ENCODE assay signal across 6 fruit fly cellular contexts in genomic region chr3L:9671372-9671771, dm6.
TF ChIP-seq lines count a peak whose summit lies in the region.

No protein-coding gene starts in this region.

- no peak for TF ChIP-seq CTCF in whole organism, embryonic (GFP tag; optimal IDR thresholded peaks at IDR 0.05; lab: Kevin White, UChicago)

TF ChIP-seq in whole organism, 6 proteins besides CTCF, POLR2A, EP300 and RAD21:
- TF ChIP-seq pan (optimal IDR thresholded peaks at IDR 0.05; lab: Kevin White, UChicago) = peak; percentile 17
- no peak for TF ChIP-seq Dll (optimal IDR thresholded peaks at IDR 0.05; lab: Kevin White, UChicago)
- TF ChIP-seq EcR (GFP tag; optimal IDR thresholded peaks at IDR 0.05; lab: Kevin White, UChicago) = no peak
- TF ChIP-seq psq (optimal IDR thresholded peaks at IDR 0.05; lab: Kevin White, UChicago) = no peak
- no peak for TF ChIP-seq usp (GFP tag; optimal IDR thresholded peaks at IDR 0.05; lab: Kevin White, UChicago)

TF ChIP-seq in whole organism, adult, 20 proteins besides CTCF, POLR2A, EP300 and RAD21:
- peak; percentile 60 for TF ChIP-seq cic (GFP tag; optimal IDR thresholded peaks at IDR 0.05; lab: Kevin White, UChicago)
- TF ChIP-seq kay (GFP tag; lab: Kevin White, UChicago; ENCODE audit: borderline replicate concordance) = no peak
- no peak for TF ChIP-seq pad (GFP tag; optimal IDR thresholded peaks at IDR 0.05; lab: Kevin White, UChicago)
- no peak for TF ChIP-seq CG7101 (tag; optimal IDR thresholded peaks at IDR 0.05; lab: Kevin White, UChicago)
TF ChIP-seq in whole organism, adult: peak in this region for 1.

TF ChIP-seq in whole organism, embryonic, 481 proteins besides CTCF, POLR2A, EP300 and RAD21 (continues in another document):
- TF ChIP-seq CG4360 (GFP tag; IDR thresholded peaks at IDR 0.05; lab: Robert Waterston, UW) (peak; percentile 54), bbx (GFP tag; IDR thresholded peaks at IDR 0.05; lab: Robert Waterston, UW; ENCODE audit: partially characterized antibody) (0 out of 2 replicates have a peak, but pooled peaks have one; percentile 8), her (GFP tag; optimal IDR thresholded peaks at IDR 0.05; lab: Kevin White, UChicago) (no peak), ab (GFP tag; optimal IDR thresholded peaks at IDR 0.05; lab: Kevin White, UChicago) (no peak), H15 (GFP tag; IDR thresholded peaks at IDR 0.05; lab: Robert Waterston, UW) (no peak), Xbp1 (GFP tag; optimal IDR thresholded peaks at IDR 0.05; lab: Kevin White, UChicago) (no peak), cwo (GFP tag; optimal IDR thresholded peaks at IDR 0.05; lab: Kevin White, UChicago) (peak; percentile 61), wdn (GFP tag; IDR thresholded peaks at IDR 0.05; lab: Robert Waterston, UW) (no peak), CG34376 (GFP tag; optimal IDR thresholded peaks at IDR 0.05; lab: Kevin White, UChicago) (peak; percentile 78), CG31441 (GFP tag; IDR thresholded peaks at IDR 0.05; lab: Robert Waterston, UW) (no peak), CG11560 (tag; IDR thresholded peaks at IDR 0.05; lab: Robert Waterston, UW) (no peak), crc (GFP tag; optimal IDR thresholded peaks at IDR 0.05; lab: Kevin White, UChicago) (no peak), phol (tag; optimal IDR thresholded peaks at IDR 0.05; lab: Kevin White, UChicago) (no peak), sens-2 (GFP tag; IDR thresholded peaks at IDR 0.05; lab: Robert Waterston, UW) (peak; percentile 39; the same call in 1 of the 2 replicates), CG11247 (GFP tag; IDR thresholded peaks at IDR 0.05; lab: Robert Waterston, UW) (0 out of 2 replicates have a peak, but pooled peaks have one; percentile 17), CG11398 (GFP tag; optimal IDR thresholded peaks at IDR 0.05; lab: Kevin White, UChicago) (no peak), cas (GFP tag; IDR thresholded peaks at IDR 0.05; lab: Robert Waterston, UW) (no peak), jing (GFP tag; optimal IDR thresholded peaks at IDR 0.05; lab: Kevin White, UChicago) (no peak), NfI (GFP tag; optimal IDR thresholded peaks at IDR 0.05; lab: Kevin White, UChicago) (no peak), GATAe (GFP tag; conservative IDR thresholded peaks at IDR 0.05; lab: Robert Waterston, UW) (peak; percentile 89)

TF ChIP-seq in whole organism, prepupa, 60 proteins besides CTCF, POLR2A, EP300 and RAD21:
- TF ChIP-seq Eip93F (GFP tag; optimal IDR thresholded peaks at IDR 0.05; lab: Kevin White, UChicago) (peak; percentile 54), vri (GFP tag; optimal IDR thresholded peaks at IDR 0.05; lab: Kevin White, UChicago) (peak; percentile 96), Sox14 (GFP tag; optimal IDR thresholded peaks at IDR 0.05; lab: Kevin White, UChicago) (peak; percentile 87), eg (GFP tag; IDR thresholded peaks at IDR 0.05; lab: Robert Waterston, UW) (no peak), CG34406 (GFP tag; optimal IDR thresholded peaks at IDR 0.05; lab: Kevin White, UChicago) (no peak), svp (GFP tag; lab: Kevin White, UChicago) (peak; percentile 48), CG10631 (GFP tag; optimal IDR thresholded peaks at IDR 0.05; lab: Kevin White, UChicago) (no peak)

TF ChIP-seq in whole organism, pupa, 21 proteins besides CTCF, POLR2A, EP300 and RAD21:
- peak; percentile 10 for TF ChIP-seq CG13204 (GFP tag; optimal IDR thresholded peaks at IDR 0.05; lab: Kevin White, UChicago)
- TF ChIP-seq CG15710 (tag; optimal IDR thresholded peaks at IDR 0.05; lab: Kevin White, UChicago) = no peak

TF ChIP-seq in whole organism, wandering third instar larva, 38 proteins besides CTCF, POLR2A, EP300 and RAD21:
- TF ChIP-seq lola (GFP tag; optimal IDR thresholded peaks at IDR 0.05; lab: Kevin White, UChicago) (no peak), br (GFP tag; optimal IDR thresholded peaks at IDR 0.05; lab: Kevin White, UChicago) (peak; percentile 5)
TF ChIP-seq in whole organism, wandering third instar larva: peak in this region for 1.
